Fruit fly (Drosophila melanogaster): ENCODE measurements around the gene Vha68-2.
A peak's percentile ranks its signal among the peaks of the same experiment; 100 is the strongest.

DNA sequence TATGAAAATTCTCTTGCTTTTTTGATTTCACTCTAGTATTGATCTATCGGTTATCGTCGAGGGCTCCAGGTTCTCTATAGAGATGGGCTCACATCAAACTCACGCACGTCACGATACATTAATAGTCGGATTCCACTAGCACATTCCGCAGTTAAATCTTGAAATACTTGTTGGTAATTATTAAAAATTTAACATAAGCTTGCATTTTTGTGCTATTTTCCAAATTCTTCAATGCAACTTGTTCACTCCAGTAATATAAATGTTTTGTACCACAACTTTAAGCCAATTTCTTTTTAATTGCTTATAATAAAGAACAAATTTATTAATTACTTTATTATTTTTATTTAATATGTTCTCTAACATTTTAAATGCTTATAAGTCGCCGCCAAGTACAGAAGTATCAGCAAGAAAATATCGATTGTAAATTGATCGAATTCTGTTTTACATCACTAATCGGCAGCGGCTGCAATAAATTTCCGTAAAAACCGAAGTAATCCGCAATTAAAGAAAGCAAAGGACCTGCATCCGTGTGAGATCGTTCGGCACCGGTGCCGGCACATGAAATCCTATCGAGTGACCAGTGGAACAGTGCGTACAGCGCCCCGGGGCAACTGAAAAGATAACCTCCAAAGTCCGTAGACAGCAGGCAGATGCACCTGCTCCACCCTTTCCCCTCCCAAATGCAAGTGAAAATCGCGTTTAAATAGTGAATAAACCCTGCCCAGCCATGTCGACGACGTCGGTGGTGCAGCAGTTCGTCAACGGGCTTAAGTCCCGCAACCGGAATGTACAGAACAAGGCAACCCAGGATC, 30.1 kb downstream of the Vha68-2 start, which contains the start of the genes Vha68-1 and mTor:
- TF ChIP-seq CG7928 (GFP tag; optimal IDR thresholded peaks at IDR 0.05), result peak; percentile 90
- no peak for TF ChIP-seq CG6854 (GFP tag; optimal IDR thresholded peaks at IDR 0.05)
- no peak for TF ChIP-seq CG7556 (GFP tag; optimal IDR thresholded peaks at IDR 0.05)
- TF ChIP-seq CG9215 (GFP tag; IDR thresholded peaks at IDR 0.05), result peak; percentile 84
- TF ChIP-seq CG13424 (tag; optimal IDR thresholded peaks at IDR 0.05), result peak; percentile 78
- TF ChIP-seq lola (GFP tag; optimal IDR thresholded peaks at IDR 0.05), result peak in 1 of 3 experiments; percentile 70

Measured in whole organism, embryonic.